Worm (Caenorhabditis elegans): ENCODE data around the gene F48G7.10.

DNA sequence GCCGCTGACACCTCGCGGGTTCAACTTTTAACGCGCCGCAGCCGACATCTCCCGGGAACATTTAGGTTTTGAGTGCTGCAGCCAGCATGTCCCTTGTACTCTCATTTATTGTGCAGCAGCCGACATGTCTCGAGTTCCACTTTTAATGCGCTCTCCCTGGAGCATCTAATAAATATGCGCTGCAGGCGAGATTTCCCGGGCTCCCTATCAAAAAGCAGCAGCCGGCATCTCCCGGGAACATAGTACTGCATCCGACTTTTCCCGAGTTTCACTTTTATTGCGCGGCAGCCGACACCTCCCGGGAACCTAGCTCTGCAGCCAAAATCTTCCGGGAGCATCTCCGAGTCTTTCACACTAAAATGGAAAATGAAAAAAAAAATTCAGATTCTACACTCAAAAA lies 13.8 kb downstream of the F48G7.10 start:
- TF ChIP-seq nfya-1 (tag; optimal IDR thresholded peaks at IDR 0.05) (no peak), pag-3 (tag; optimal IDR thresholded peaks at IDR 0.05; ENCODE audit: borderline replicate concordance) (no peak), gmeb-2 (tag; optimal IDR thresholded peaks at IDR 0.05) (no peak), ztf-16 (tag; optimal IDR thresholded peaks at IDR 0.05) (no peak), lim-6 (tag; optimal IDR thresholded peaks at IDR 0.05) (no peak), tbx-2 (tag; optimal IDR thresholded peaks at IDR 0.05) (no peak), fkh-10 (GFP tag; optimal IDR thresholded peaks at IDR 0.05) (no peak), C08G9.2 (tag; optimal IDR thresholded peaks at IDR 0.05) (no peak), pqm-1 (tag; optimal IDR thresholded peaks at IDR 0.05) (no peak)
